Worm (Caenorhabditis elegans) whole organism, mixed stage, embryonic: ENCODE data around the gene K06H6.2.

Experiments used
- M03D4.4 ChIP-seq: sonication (generic microtip); optimal IDR thresholded peaks from 2 replicates; lab custom pipeline; 2017; ENCODE audit warnings: mild to moderate bottlenecking, missing genetic modification characterization, missing compliant biosample characterization
- elt-1 ChIP-seq: sonication (generic microtip); optimal IDR thresholded peaks from 2 replicates; lab custom pipeline; 2017; ENCODE audit warnings: missing genetic modification characterization, mild to moderate bottlenecking, missing compliant biosample characterization, antibody characterized with exemption, moderate library complexity, borderline replicate concordance; ENCODE audit not compliant: insufficient read depth
- flh-1 ChIP-seq: fragments of 200-800 bp; sonication (Bioruptor generic); optimal IDR thresholded peaks from 2 replicates; lab custom pipeline; 2018; ENCODE audit warnings: mild to moderate bottlenecking, missing genetic modification characterization, moderate library complexity, missing compliant biosample characterization
- lin-13 ChIP-seq: fragments of 150-350 bp; optimal IDR thresholded peaks from 2 replicates; lab custom pipeline; 2014; ENCODE audit warnings: missing biosample characterization, missing genetic modification characterization
- lsy-2 ChIP-seq: fragments of 150-350 bp; optimal IDR thresholded peaks from 2 replicates; lab custom pipeline; 2014; ENCODE audit warnings: missing biosample characterization, missing genetic modification characterization
- mep-1 ChIP-seq: fragments of 150-350 bp; optimal IDR thresholded peaks from 2 replicates; lab custom pipeline; 2017; ENCODE audit warnings: missing biosample characterization, missing genetic modification reagents, missing genetic modification characterization, inconsistent platforms
- mls-2 ChIP-seq: sonication (generic microtip); optimal IDR thresholded peaks from 2 replicates; lab custom pipeline; 2016; ENCODE audit warnings: mild to moderate bottlenecking, missing genetic modification characterization, moderate library complexity, missing compliant biosample characterization
- nhr-12 ChIP-seq: fragments of 150-350 bp; optimal IDR thresholded peaks from 2 replicates; lab custom pipeline; 2014; ENCODE audit warnings: missing biosample characterization, missing genetic modification characterization
- nhr-2 ChIP-seq: fragments of 150-350 bp; optimal IDR thresholded peaks from 2 replicates; lab custom pipeline; 2014; ENCODE audit warnings: missing biosample characterization, missing genetic modification characterization
- nhr-76 ChIP-seq: sonication (generic microtip); optimal IDR thresholded peaks from 2 replicates; lab custom pipeline; 2017; ENCODE audit warnings: missing biosample characterization, missing genetic modification characterization
- snpc-4 ChIP-seq: fragments of 150-350 bp; optimal IDR thresholded peaks from 2 replicates; lab custom pipeline; 2014; ENCODE audit warnings: missing biosample characterization, missing genetic modification characterization
- unc-39 ChIP-seq: fragments of 150-350 bp; optimal IDR thresholded peaks from 2 replicates; lab custom pipeline; 2014; ENCODE audit warnings: missing biosample characterization, missing genetic modification characterization
- unc-62 ChIP-seq: fragments of 150-350 bp; optimal IDR thresholded peaks from 2 replicates; lab custom pipeline; 2014; ENCODE audit warnings: missing biosample characterization, missing genetic modification reagents, missing genetic modification characterization
- ztf-11 ChIP-seq: fragments of 150-350 bp; optimal IDR thresholded peaks from 2 replicates; lab custom pipeline; 2014; ENCODE audit warnings: missing biosample characterization, missing genetic modification characterization

DNA sequence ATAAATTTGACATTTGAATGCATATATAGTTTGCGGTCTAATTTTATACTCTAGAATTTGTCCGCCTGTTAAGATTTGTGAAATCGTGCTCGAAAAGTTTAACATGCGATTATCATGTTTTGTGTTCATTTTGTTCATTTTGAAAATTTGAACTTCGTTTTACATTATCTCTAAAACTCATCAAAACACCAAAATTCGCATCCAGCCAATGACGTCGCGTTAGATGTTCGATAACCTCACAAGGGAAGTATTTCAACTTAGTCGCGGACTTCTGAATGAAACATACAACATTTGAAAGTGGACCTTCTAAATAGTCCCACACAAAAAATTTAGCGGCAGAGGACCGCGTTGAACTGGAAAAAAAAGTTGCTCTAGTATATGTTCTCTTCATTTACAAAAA, 44.1 kb upstream of the K06H6.2 start:
- TF ChIP-seq lsy-2, result no peak
- no peak for TF ChIP-seq nhr-12 (tag; lab: Kevin White, UChicago)
- no peak for TF ChIP-seq ztf-11 (tag; lab: Kevin White, UChicago)
- TF ChIP-seq nhr-76 (tag; lab: Kevin White, UChicago), result no peak
- no peak for TF ChIP-seq elt-1 (tag; lab: Kevin White, UChicago)
- TF ChIP-seq mls-2 (tag; lab: Kevin White, UChicago), result no peak
- TF ChIP-seq unc-62 (GFP tag; lab: Kevin White, UChicago), result no peak
- TF ChIP-seq unc-39, result no peak
- TF ChIP-seq mep-1 (tag; lab: Kevin White, UChicago), result no peak
- TF ChIP-seq M03D4.4 (tag; lab: Kevin White, UChicago), result no peak
- no peak for TF ChIP-seq snpc-4 (tag; lab: Kevin White, UChicago)
- TF ChIP-seq nhr-2 (tag; lab: Kevin White, UChicago), result no peak
- TF ChIP-seq lin-13 (tag; lab: Kevin White, UChicago), result no peak
- no peak for TF ChIP-seq flh-1 (GFP tag; lab: Kevin White, UChicago)
